Fruit fly (Drosophila melanogaster): ENCODE measurements around the gene CG32040.

The CG32040 gene

dm6 chr3L:9373374-9374004 is 19.7 kb downstream of the CG32040 start:
- TF ChIP-seq pad (GFP tag; optimal IDR thresholded peaks at IDR 0.05), result peak; percentile 46
- TF ChIP-seq CG1620 (GFP tag; optimal IDR thresholded peaks at IDR 0.05), result no peak
- peak; percentile 17 for TF ChIP-seq Mnt (GFP tag; optimal IDR thresholded peaks at IDR 0.05)
- TF ChIP-seq Clk (GFP tag; optimal IDR thresholded peaks at IDR 0.05), result peak; percentile 50
- no peak for TF ChIP-seq CG5204 (GFP tag; optimal IDR thresholded peaks at IDR 0.05)
- TF ChIP-seq bab1 (GFP tag; optimal IDR thresholded peaks at IDR 0.05), result peak; percentile 30
- TF ChIP-seq cnc (optimal IDR thresholded peaks at IDR 0.05), result no peak
- TF ChIP-seq CG7045 (GFP tag; optimal IDR thresholded peaks at IDR 0.05), result peak; percentile 74
- peak; percentile 73 for TF ChIP-seq CG11617 (GFP tag; optimal IDR thresholded peaks at IDR 0.05)
- TF ChIP-seq CG33017 (tag; optimal IDR thresholded peaks at IDR 0.05), result peak; percentile 71
- peak; percentile 58 for TF ChIP-seq CG7101 (tag; optimal IDR thresholded peaks at IDR 0.05)
- no peak for TF ChIP-seq Hr96 (GFP tag; optimal IDR thresholded peaks at IDR 0.05)
- TF ChIP-seq cic (GFP tag; optimal IDR thresholded peaks at IDR 0.05), result peak; percentile 23
- TF ChIP-seq CG14711 (tag; optimal IDR thresholded peaks at IDR 0.05), result peak; percentile 64
- peak; percentile 51 for TF ChIP-seq CG12768 (GFP tag; optimal IDR thresholded peaks at IDR 0.05)
- TF ChIP-seq ovo (GFP tag; optimal IDR thresholded peaks at IDR 0.05), result no peak
- TF ChIP-seq Crg-1 (GFP tag; optimal IDR thresholded peaks at IDR 0.05), result peak; percentile 1
- TF ChIP-seq toe (GFP tag; optimal IDR thresholded peaks at IDR 0.05), result no peak
- TF ChIP-seq tj (GFP tag; optimal IDR thresholded peaks at IDR 0.05), result peak; percentile 35
- no peak for TF ChIP-seq kay (GFP tag; ENCODE audit: borderline replicate concordance)

dm6 chr3L:9375130-9375529 is 21.3 kb downstream of the CG32040 start, which contains the start of gene CG4461:
Gene CG4461, plus strand, starts transcription at chr3L:9375430.
- TF ChIP-seq CG33017 (tag; optimal IDR thresholded peaks at IDR 0.05) (no peak), cnc (optimal IDR thresholded peaks at IDR 0.05) (no peak), cic (GFP tag; optimal IDR thresholded peaks at IDR 0.05) (no peak), ovo (GFP tag; optimal IDR thresholded peaks at IDR 0.05) (no peak)

- TF ChIP-seq CG14711 (tag; optimal IDR thresholded peaks at IDR 0.05), result no peak
- no peak for TF ChIP-seq bab1 (GFP tag; optimal IDR thresholded peaks at IDR 0.05)
- TF ChIP-seq Hr96 (GFP tag; optimal IDR thresholded peaks at IDR 0.05), result no peak
- TF ChIP-seq CG11617 (GFP tag; optimal IDR thresholded peaks at IDR 0.05), result no peak
- peak; percentile 63 for TF ChIP-seq Clk (GFP tag; optimal IDR thresholded peaks at IDR 0.05)
- TF ChIP-seq pad (GFP tag; optimal IDR thresholded peaks at IDR 0.05), result no peak
- TF ChIP-seq ovo (GFP tag; optimal IDR thresholded peaks at IDR 0.05), result no peak
These were observed 22.7 kb downstream of the CG32040 start for dm6 chr3L:9376573-9376972.

dm6 chr3L:9377198-9378035 is 23.6 kb downstream of the CG32040 start, which contains the start of gene Hsp26:
Gene Hsp26, minus strand, starts transcription at chr3L:9377427.
- peak; percentile 55 for TF ChIP-seq Crg-1 (GFP tag; optimal IDR thresholded peaks at IDR 0.05)
- TF ChIP-seq Hr96 (GFP tag; optimal IDR thresholded peaks at IDR 0.05), result peak; percentile 50
- peak; percentile 99 for TF ChIP-seq kay (GFP tag; ENCODE audit: borderline replicate concordance)
- TF ChIP-seq CG12768 (GFP tag; optimal IDR thresholded peaks at IDR 0.05), result peak; percentile 77
- peak; percentile 78 for TF ChIP-seq CG7101 (tag; optimal IDR thresholded peaks at IDR 0.05)
- TF ChIP-seq Clk (GFP tag; optimal IDR thresholded peaks at IDR 0.05), result peak; percentile 40
- no peak for TF ChIP-seq CG5204 (GFP tag; optimal IDR thresholded peaks at IDR 0.05)
- peak; percentile 49 for TF ChIP-seq pad (GFP tag; optimal IDR thresholded peaks at IDR 0.05)
- no peak for TF ChIP-seq toe (GFP tag; optimal IDR thresholded peaks at IDR 0.05)
- TF ChIP-seq Mnt (GFP tag; optimal IDR thresholded peaks at IDR 0.05), result peak; percentile 62
- TF ChIP-seq CG11617 (GFP tag; optimal IDR thresholded peaks at IDR 0.05), result peak; percentile 89
- peak; percentile 76 for TF ChIP-seq bab1 (GFP tag; optimal IDR thresholded peaks at IDR 0.05)
- TF ChIP-seq cnc (optimal IDR thresholded peaks at IDR 0.05), result no peak
- no peak for TF ChIP-seq ovo (GFP tag; optimal IDR thresholded peaks at IDR 0.05)
- no peak for TF ChIP-seq CG1620 (GFP tag; optimal IDR thresholded peaks at IDR 0.05)
- peak; percentile 70 for TF ChIP-seq CG7045 (GFP tag; optimal IDR thresholded peaks at IDR 0.05)
- TF ChIP-seq CG33017 (tag; optimal IDR thresholded peaks at IDR 0.05), result peak; percentile 79
- TF ChIP-seq CG14711 (tag; optimal IDR thresholded peaks at IDR 0.05), result peak; percentile 81
- TF ChIP-seq tj (GFP tag; optimal IDR thresholded peaks at IDR 0.05), result peak; percentile 44
- peak; percentile 41 for TF ChIP-seq cic (GFP tag; optimal IDR thresholded peaks at IDR 0.05)

- TF ChIP-seq CG14711 (tag; optimal IDR thresholded peaks at IDR 0.05), result no peak
- no peak for TF ChIP-seq CG12768 (GFP tag; optimal IDR thresholded peaks at IDR 0.05)
- peak; percentile 84 for TF ChIP-seq tj (GFP tag; optimal IDR thresholded peaks at IDR 0.05)
- no peak for TF ChIP-seq cic (GFP tag; optimal IDR thresholded peaks at IDR 0.05)
These were observed 25.9 kb downstream of the CG32040 start, which contains the start of gene Hsp67Ba for dm6 chr3L:9379484-9380343. Gene Hsp67Ba, minus strand, starts transcription at chr3L:9379534.

All from whole organism, adult.